Fruit fly (Drosophila melanogaster) whole organism, pupa: Measurements from ENCODE around the gene CG5116.

Source experiments
- CG10348 ChIP-seq: fragments of 200-800 bp; sonication (Bioruptor generic); IDR thresholded peaks from 2 replicates; pipeline ENCODE4 v1.3.6; 2022; ENCODE audit warnings: missing biosample characterization, missing genetic modification characterization
- CG12605 ChIP-seq: fragments of 200-800 bp; sonication (Bioruptor generic); IDR thresholded peaks from 2 replicates; pipeline ENCODE4 v1.3.6; 2022; ENCODE audit warnings: missing biosample characterization, missing genetic modification characterization
- CG13204 ChIP-seq: fragments of 200-800 bp; sonication (Bioruptor generic); optimal IDR thresholded peaks from 2 replicates; lab custom pipeline; 2018; ENCODE audit warnings: missing biosample characterization, mild to moderate bottlenecking, missing genetic modification characterization, moderate library complexity
- CG14655 ChIP-seq: fragments of 200-800 bp; sonication (Bioruptor generic); optimal IDR thresholded peaks from 3 replicates; lab custom pipeline; 2017; ENCODE audit warnings: mild to moderate bottlenecking, missing biosample characterization, missing genetic modification reagents, missing genetic modification characterization
- CG15710 ChIP-seq: fragments of 200-800 bp; sonication (Bioruptor generic); optimal IDR thresholded peaks from 2 replicates; lab custom pipeline; 2018; ENCODE audit warnings: missing biosample characterization, mild to moderate bottlenecking, missing genetic modification characterization, moderate library complexity
- CG17806 ChIP-seq: fragments of 200-800 bp; sonication (Bioruptor generic); optimal IDR thresholded peaks from 2 replicates; lab custom pipeline; 2018; ENCODE audit warnings: missing biosample characterization, mild to moderate bottlenecking, missing genetic modification characterization, moderate library complexity
- CG32121 ChIP-seq: fragments of 200-800 bp; sonication (Bioruptor generic); IDR thresholded peaks from 2 replicates; pipeline ENCODE4 v1.3.6; 2022; ENCODE audit warnings: missing biosample characterization, missing genetic modification characterization
- CG34367 ChIP-seq: fragments of 200-800 bp; sonication (Bioruptor generic); optimal IDR thresholded peaks from 2 replicates; lab custom pipeline; 2018; ENCODE audit warnings: missing biosample characterization, mild to moderate bottlenecking, missing genetic modification characterization
- CG4496 ChIP-seq: fragments of 200-800 bp; sonication (Bioruptor generic); IDR thresholded peaks from 3 replicates; pipeline ENCODE4 v1.3.6; 2022; ENCODE audit warnings: missing biosample characterization, missing genetic modification characterization
- CG8159 ChIP-seq: fragments of 200-800 bp; sonication (Bioruptor generic); optimal IDR thresholded peaks from 3 replicates; lab custom pipeline; 2018; ENCODE audit warnings: missing biosample characterization, mild to moderate bottlenecking, missing genetic modification characterization, moderate library complexity
- CG8301 ChIP-seq: fragments of 200-800 bp; sonication (Bioruptor generic); optimal IDR thresholded peaks from 2 replicates; lab custom pipeline; 2018; ENCODE audit warnings: missing biosample characterization, mild to moderate bottlenecking, missing genetic modification characterization
- CG9948 ChIP-seq: fragments of 200-800 bp; sonication (Bioruptor generic); optimal IDR thresholded peaks from 2 replicates; lab custom pipeline; 2018; ENCODE audit warnings: missing biosample characterization, mild to moderate bottlenecking, missing genetic modification characterization, moderate library complexity
- D1 ChIP-seq: fragments of 200-800 bp; sonication (Bioruptor generic); optimal IDR thresholded peaks from 2 replicates; lab custom pipeline; 2018; ENCODE audit warnings: missing biosample characterization, mild to moderate bottlenecking, missing genetic modification characterization, moderate library complexity
- EcR ChIP-seq: fragments of 200-800 bp; sonication (Bioruptor generic); optimal IDR thresholded peaks from 3 replicates; lab custom pipeline; 2019; ENCODE audit warnings: missing biosample characterization, missing genetic modification characterization, mild to moderate bottlenecking, moderate library complexity, missing genetic modification reagents
- Ets98B ChIP-seq: fragments of 200-800 bp; sonication (Bioruptor generic); IDR thresholded peaks from 2 replicates; pipeline ENCODE4 v1.3.6; 2022; ENCODE audit warnings: missing biosample characterization, missing genetic modification characterization
- Pif1A ChIP-seq: fragments of 200-800 bp; sonication (Bioruptor generic); optimal IDR thresholded peaks from 3 replicates; lab custom pipeline; 2016; ENCODE audit warnings: missing biosample characterization, missing genetic modification characterization
- Pif1B ChIP-seq: fragments of 200-800 bp; sonication (Bioruptor generic); optimal IDR thresholded peaks from 3 replicates; lab custom pipeline; 2016; ENCODE audit warnings: missing biosample characterization, missing genetic modification characterization
- Snoo ChIP-seq: fragments of 200-800 bp; sonication (Bioruptor generic); optimal IDR thresholded peaks from 3 replicates; lab custom pipeline; 2017; ENCODE audit warnings: missing biosample characterization, mild to moderate bottlenecking, missing genetic modification characterization, inconsistent platforms
- fd96Ca ChIP-seq: fragments of 200-800 bp; sonication (Bioruptor generic); IDR thresholded peaks from 3 replicates; pipeline ENCODE4 v1.3.6; 2022; ENCODE audit warnings: missing biosample characterization, missing genetic modification characterization
- gl ChIP-seq: fragments of 200-800 bp; sonication (Bioruptor generic); optimal IDR thresholded peaks from 2 replicates; lab custom pipeline; 2018; ENCODE audit warnings: missing biosample characterization, mild to moderate bottlenecking, missing genetic modification characterization
- rn ChIP-seq: fragments of 200-800 bp; sonication (Bioruptor generic); IDR thresholded peaks from 2 replicates; pipeline ENCODE4 v1.3.6; 2022; ENCODE audit warnings: missing biosample characterization, missing genetic modification characterization

CG5116 gene

dm6 chr3R:25517521-25517920 lies 34.6 kb downstream of the CG5116 start:
- TF ChIP-seq rn = no peak
- TF ChIP-seq CG4496 (GFP tag; lab: Robert Waterston, UW) = 0 out of 3 replicates have a peak, but pooled peaks have one; percentile 13

dm6 chr3R:25518099-25518567 lies 35.2 kb downstream of the CG5116 start:
- TF ChIP-seq CG13204 (GFP tag; lab: Kevin White, UChicago) (peak; percentile 60), CG17806 (tag; lab: Kevin White, UChicago) (no peak), CG4496 (GFP tag; lab: Robert Waterston, UW) (peak; percentile 83), gl (tag; lab: Kevin White, UChicago) (peak; percentile 46), D1 (tag; lab: Kevin White, UChicago) (no peak), rn (0 out of 2 replicates have a peak, but pooled peaks have one; percentile 18), EcR (GFP tag; lab: Kevin White, UChicago) (peak; percentile 19), CG34367 (tag; lab: Kevin White, UChicago) (peak; percentile 24), CG8301 (tag; lab: Kevin White, UChicago) (no peak), Pif1B (GFP tag; lab: Kevin White, UChicago) (peak; percentile 14), CG14655 (GFP tag; lab: Kevin White, UChicago) (peak; percentile 40)
- TF ChIP-seq, all 21 proteins: peak for 8

dm6 chr3R:25518584-25518983 lies 35.7 kb downstream of the CG5116 start:
- TF ChIP-seq D1 (tag; lab: Kevin White, UChicago) (peak; percentile 38), Snoo (tag; lab: Kevin White, UChicago) (no peak)
- TF ChIP-seq, all 21 proteins: peak for 1

- TF ChIP-seq Pif1B (GFP tag; lab: Kevin White, UChicago) (no peak), CG12605 (GFP tag; lab: Robert Waterston, UW) (no peak), CG14655 (GFP tag; lab: Kevin White, UChicago) (peak; percentile 36), fd96Ca (no peak), CG8301 (tag; lab: Kevin White, UChicago) (peak; percentile 3), CG9948 (tag; lab: Kevin White, UChicago) (peak; percentile 24), CG32121 (GFP tag; lab: Robert Waterston, UW) (peak; percentile 23; the same call in 1 of the 2 replicates), CG17806 (tag; lab: Kevin White, UChicago) (peak; percentile 17), CG10348 (GFP tag; lab: Robert Waterston, UW) (no peak), CG15710 (tag; lab: Kevin White, UChicago) (peak; percentile 10), CG4496 (GFP tag; lab: Robert Waterston, UW) (no peak), CG13204 (GFP tag; lab: Kevin White, UChicago) (peak; percentile 9), gl (tag; lab: Kevin White, UChicago) (no peak), EcR (GFP tag; lab: Kevin White, UChicago) (no peak), CG34367 (tag; lab: Kevin White, UChicago) (no peak), Pif1A (GFP tag; lab: Kevin White, UChicago) (peak; percentile 9), D1 (tag; lab: Kevin White, UChicago) (no peak), CG8159 (tag; lab: Kevin White, UChicago) (peak; percentile 27), rn (no peak), Snoo (tag; lab: Kevin White, UChicago) (no peak), Ets98B (no peak)
Measured at dm6 chr3R:25519465-25520071, 36.7 kb downstream of the CG5116 start.

dm6 chr3R:25529289-25529688 lies 46.4 kb downstream of the CG5116 start:
- TF ChIP-seq CG14655 (GFP tag; lab: Kevin White, UChicago) (no peak), CG12605 (GFP tag; lab: Robert Waterston, UW) (0 out of 2 replicates have a peak, but pooled peaks have one; percentile 15), rn (no peak), CG10348 (GFP tag; lab: Robert Waterston, UW) (no peak), Ets98B (no peak), CG4496 (GFP tag; lab: Robert Waterston, UW) (no peak), Pif1B (GFP tag; lab: Kevin White, UChicago) (no peak), gl (tag; lab: Kevin White, UChicago) (peak; percentile 30), Pif1A (GFP tag; lab: Kevin White, UChicago) (no peak), CG17806 (tag; lab: Kevin White, UChicago) (no peak), EcR (GFP tag; lab: Kevin White, UChicago) (peak; percentile 36), CG13204 (GFP tag; lab: Kevin White, UChicago) (peak; percentile 33), CG32121 (GFP tag; lab: Robert Waterston, UW) (no peak), CG8301 (tag; lab: Kevin White, UChicago) (no peak), CG9948 (tag; lab: Kevin White, UChicago) (no peak), CG8159 (tag; lab: Kevin White, UChicago) (no peak), fd96Ca (no peak), CG34367 (tag; lab: Kevin White, UChicago) (no peak), CG15710 (tag; lab: Kevin White, UChicago) (peak; percentile 4), Snoo (tag; lab: Kevin White, UChicago) (no peak), D1 (tag; lab: Kevin White, UChicago) (peak; percentile 48)
- TF ChIP-seq, all 21 proteins: peak for 6
